Fruit fly (Drosophila melanogaster): ENCODE data around the gene Dscam4.

Gene Dscam4

DNA sequence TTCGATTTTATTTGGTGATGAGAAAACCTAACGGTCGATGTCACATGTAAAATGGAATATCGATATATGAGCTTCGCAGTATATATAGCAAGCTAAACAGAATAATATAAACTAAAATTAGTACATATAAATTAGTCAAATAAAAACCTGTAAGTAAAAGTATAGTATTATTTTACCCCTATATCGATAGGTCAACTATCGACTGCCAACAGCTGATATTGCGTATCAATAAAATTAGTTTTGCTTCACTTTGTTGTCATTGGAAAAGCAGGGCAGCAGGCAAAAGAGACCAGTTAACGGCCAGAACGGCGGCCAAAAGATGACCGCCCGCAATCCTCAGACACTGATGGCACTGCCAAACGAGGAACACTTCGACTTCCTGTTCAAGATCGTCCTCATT is 58.5 kb downstream of the Dscam4 start, which contains the start of gene Rab19 (continued):
- TF ChIP-seq CG31224 (GFP tag; IDR thresholded peaks at IDR 0.05), result no peak
- no peak for TF ChIP-seq Spps (tag; optimal IDR thresholded peaks at IDR 0.05)
- TF ChIP-seq Pdp1 (GFP tag; optimal IDR thresholded peaks at IDR 0.05), result no peak
- TF ChIP-seq Kr (GFP tag; optimal IDR thresholded peaks at IDR 0.05), result no peak
- TF ChIP-seq Bgb (GFP tag; IDR thresholded peaks at IDR 0.05; ENCODE audit: partially characterized antibody), result peak; percentile 81
- TF ChIP-seq CG1233 (GFP tag; optimal IDR thresholded peaks at IDR 0.05), result no peak
- TF ChIP-seq CG18619 (GFP tag; optimal IDR thresholded peaks at IDR 0.05), result no peak
- TF ChIP-seq NFAT (GFP tag; IDR thresholded peaks at IDR 0.05), result no peak
- TF ChIP-seq CG7372 (GFP tag; IDR thresholded peaks at IDR 0.05), result no peak
- no peak for TF ChIP-seq CG18764 (GFP tag; optimal IDR thresholded peaks at IDR 0.05)
- TF ChIP-seq Opbp (GFP tag; IDR thresholded peaks at IDR 0.05; ENCODE audit: partially characterized antibody), result peak; percentile 72; the same call in 2 of the 3 replicates
- TF ChIP-seq pho (GFP tag; optimal IDR thresholded peaks at IDR 0.05), result no peak
- TF ChIP-seq CG30020 (tag; optimal IDR thresholded peaks at IDR 0.05), result no peak
- no peak for TF ChIP-seq CG10959 (GFP tag; IDR thresholded peaks at IDR 0.05)
- TF ChIP-seq Lhr (GFP tag; optimal IDR thresholded peaks at IDR 0.05), result no peak
- TF ChIP-seq CG15514 (GFP tag; optimal IDR thresholded peaks at IDR 0.05), result no peak
- no peak for TF ChIP-seq CG3847 (GFP tag; IDR thresholded peaks at IDR 0.05)
- TF ChIP-seq fd96Cb (tag; optimal IDR thresholded peaks at IDR 0.05), result no peak
- no peak for TF ChIP-seq CG11504 (tag; optimal IDR thresholded peaks at IDR 0.05)
- TF ChIP-seq Dip2 (GFP tag; IDR thresholded peaks at IDR 0.05), result no peak
- no peak for TF ChIP-seq CG10654 (GFP tag; optimal IDR thresholded peaks at IDR 0.05)
- TF ChIP-seq CG4617 (GFP tag; optimal IDR thresholded peaks at IDR 0.05; ENCODE audit: borderline replicate concordance), result peak; percentile 15
- TF ChIP-seq Oaz (GFP tag; IDR thresholded peaks at IDR 0.05), result no peak
- no peak for TF ChIP-seq org-1 (GFP tag; optimal IDR thresholded peaks at IDR 0.05)
- no peak for TF ChIP-seq sr (GFP tag; IDR thresholded peaks at IDR 0.05)
- no peak for TF ChIP-seq Ets65A (GFP tag)
- TF ChIP-seq CG8359 (GFP tag; optimal IDR thresholded peaks at IDR 0.05; ENCODE audit: borderline replicate concordance), result no peak
- no peak for TF ChIP-seq sisA (GFP tag; IDR thresholded peaks at IDR 0.05)
- no peak for TF ChIP-seq cg (GFP tag; optimal IDR thresholded peaks at IDR 0.05)
- no peak for TF ChIP-seq Mad (GFP tag; optimal IDR thresholded peaks at IDR 0.05)
- TF ChIP-seq salm (tag; optimal IDR thresholded peaks at IDR 0.05), result no peak
- peak; percentile 87 for TF ChIP-seq hbn (GFP tag; IDR thresholded peaks at IDR 0.05; ENCODE audit: partially characterized antibody)
- TF ChIP-seq amos (GFP tag; IDR thresholded peaks at IDR 0.05; ENCODE audit: partially characterized antibody), result peak; percentile 79
- no peak for TF ChIP-seq CG9215 (GFP tag; IDR thresholded peaks at IDR 0.05)
- no peak for TF ChIP-seq ssp (GFP tag; IDR thresholded peaks at IDR 0.05)
- TF ChIP-seq CG6791 (GFP tag; IDR thresholded peaks at IDR 0.05; ENCODE audit: partially characterized antibody), result peak; percentile 79
- TF ChIP-seq CG34224 (GFP tag; IDR thresholded peaks at IDR 0.05; ENCODE audit: partially characterized antibody), result peak; percentile 95
- TF ChIP-seq CG15696 (tag; optimal IDR thresholded peaks at IDR 0.05), result no peak
- TF ChIP-seq sqz (GFP tag; optimal IDR thresholded peaks at IDR 0.05), result no peak
- no peak for TF ChIP-seq pros (GFP tag; optimal IDR thresholded peaks at IDR 0.05)
- TF ChIP-seq Dref (GFP tag; IDR thresholded peaks at IDR 0.05), result peak; percentile 68
- no peak for TF ChIP-seq Dip3 (GFP tag; optimal IDR thresholded peaks at IDR 0.05)
- no peak for TF ChIP-seq CG8478 (optimal IDR thresholded peaks at IDR 0.05)
- TF ChIP-seq CG2889 (GFP tag; IDR thresholded peaks at IDR 0.05), result no peak
- TF ChIP-seq pzg (GFP tag; optimal IDR thresholded peaks at IDR 0.05), result peak; percentile 53
- TF ChIP-seq CG1792 (GFP tag; optimal IDR thresholded peaks at IDR 0.05), result no peak
- no peak for TF ChIP-seq CG12236 (GFP tag; optimal IDR thresholded peaks at IDR 0.05)
- no peak for TF ChIP-seq CG33213 (GFP tag; optimal IDR thresholded peaks at IDR 0.05)
- TF ChIP-seq Scr (GFP tag; IDR thresholded peaks at IDR 0.05; ENCODE audit: partially characterized antibody), result peak; percentile 94
- no peak for TF ChIP-seq nom (GFP tag; optimal IDR thresholded peaks at IDR 0.05)
- TF ChIP-seq slp2 (GFP tag; optimal IDR thresholded peaks at IDR 0.05), result no peak
